Worm (Caenorhabditis elegans): ENCODE data around the gene dpf-1.

ce11 chrV:15479825-15480224, 8.7 kb downstream of the dpf-1 start:
- TF ChIP-seq ama-1 (optimal IDR thresholded peaks at IDR 0.05), result no peak
- no peak for TF ChIP-seq hnd-1 (tag; optimal IDR thresholded peaks at IDR 0.05)
- TF ChIP-seq hmg-4 (GFP tag; optimal IDR thresholded peaks at IDR 0.05), result no peak
- TF ChIP-seq flt-1 (GFP tag; IDR thresholded peaks at IDR 0.05), result no peak
